Fruit fly (Drosophila melanogaster) whole organism, larva: ENCODE measurements around the gene CG9586.

Source experiments
- noc ChIP-seq: fragments of 200-800 bp; sonication (Bioruptor generic); optimal IDR thresholded peaks from 3 replicates; lab custom pipeline; 2019; ENCODE audit warnings: missing biosample characterization, mild to moderate bottlenecking, missing genetic modification characterization, moderate library complexity

CG9586 gene

dm6 chr2L:9122371-9122770 is 43.9 kb downstream of the CG9586 start:
- TF ChIP-seq noc, result no peak

dm6 chr2L:9120475-9121309 is 45.6 kb downstream of the CG9586 start:
- TF ChIP-seq noc, result no peak
